Worm (Caenorhabditis elegans) whole organism, L3 larva: ENCODE measurements around the gene hap-1.

Experiments
- R02D3.7 ChIP-seq: fragments of 150-350 bp; optimal IDR thresholded peaks from 2 replicates; lab custom pipeline; 2014; ENCODE audit warnings: missing biosample characterization, missing genetic modification characterization
- ZK546.5 ChIP-seq: sonication (generic microtip); optimal IDR thresholded peaks from 2 replicates; lab custom pipeline; 2017; ENCODE audit warnings: missing biosample characterization, missing genetic modification characterization
- aly-2 ChIP-seq: fragments of 150-350 bp; optimal IDR thresholded peaks from 2 replicates; lab custom pipeline; 2014; ENCODE audit warnings: missing biosample characterization, missing genetic modification characterization
- ama-1 ChIP-seq: fragments of 150-350 bp; optimal IDR thresholded peaks from 2 replicates; lab custom pipeline; 2018
- ceh-16 ChIP-seq: sonication (generic microtip); optimal IDR thresholded peaks from 2 replicates; lab custom pipeline; 2017; ENCODE audit warnings: missing biosample characterization, missing genetic modification characterization
- ceh-28 ChIP-seq: fragments of 150-350 bp; optimal IDR thresholded peaks from 2 replicates; lab custom pipeline; 2014; ENCODE audit warnings: missing biosample characterization, missing genetic modification reagents, missing genetic modification characterization
- ceh-82 ChIP-seq: fragments of 150-350 bp; optimal IDR thresholded peaks from 2 replicates; lab custom pipeline; 2014; ENCODE audit warnings: missing biosample characterization, missing genetic modification characterization
- daf-12 ChIP-seq: fragments of 150-350 bp; optimal IDR thresholded peaks from 2 replicates; lab custom pipeline; 2014; ENCODE audit warnings: missing biosample characterization, missing genetic modification reagents, missing genetic modification characterization
- egl-27 ChIP-seq: sonication (generic microtip); optimal IDR thresholded peaks from 4 replicates; lab custom pipeline; 2017; ENCODE audit warnings: missing biosample characterization, missing genetic modification reagents, missing genetic modification characterization
- egl-5 ChIP-seq: fragments of 150-350 bp; optimal IDR thresholded peaks from 2 replicates; lab custom pipeline; 2017; ENCODE audit warnings: missing biosample characterization, missing genetic modification reagents, missing genetic modification characterization, inconsistent platforms
- elt-2 ChIP-seq: sonication (generic microtip); optimal IDR thresholded peaks from 2 replicates; lab custom pipeline; 2016; ENCODE audit warnings: missing genetic modification reagents, mild to moderate bottlenecking, missing genetic modification characterization, missing compliant biosample characterization
- elt-3 ChIP-seq, 3 experiments: fragments of 150-350 bp in 1 of 3; sonication (generic microtip) in 2 of 3; optimal IDR thresholded peaks; 2 replicates in 2 of 3; 4 replicates in 1 of 3; lab custom pipeline; 2014 to 2017; ENCODE audit warnings: missing biosample characterization in 3 of 3, missing genetic modification characterization in 3 of 3
- fkh-10 ChIP-seq: sonication (generic microtip); optimal IDR thresholded peaks from 2 replicates; lab custom pipeline; 2017; ENCODE audit warnings: missing biosample characterization, missing genetic modification reagents, missing genetic modification characterization
- fkh-2 ChIP-seq: fragments of 150-350 bp; optimal IDR thresholded peaks from 2 replicates; lab custom pipeline; 2014; ENCODE audit warnings: missing biosample characterization, missing genetic modification reagents, missing genetic modification characterization
- fos-1 ChIP-seq: fragments of 150-350 bp; optimal IDR thresholded peaks from 2 replicates; lab custom pipeline; 2014; ENCODE audit warnings: missing biosample characterization, missing genetic modification characterization
- hmg-11 ChIP-seq: sonication (generic microtip); optimal IDR thresholded peaks from 2 replicates; lab custom pipeline; 2016; ENCODE audit warnings: missing genetic modification characterization, missing compliant biosample characterization
- lin-15B ChIP-seq: fragments of 150-350 bp; optimal IDR thresholded peaks from 2 replicates; lab custom pipeline; 2014; ENCODE audit warnings: missing biosample characterization, missing genetic modification characterization
- lin-39 ChIP-seq: fragments of 150-350 bp; optimal IDR thresholded peaks from 2 replicates; lab custom pipeline; 2018; ENCODE audit warnings: missing biosample characterization, missing genetic modification reagents, missing genetic modification characterization
- lsy-12 ChIP-seq: sonication (generic microtip); optimal IDR thresholded peaks from 2 replicates; lab custom pipeline; 2016; ENCODE audit warnings: mild to moderate bottlenecking, missing genetic modification characterization, missing compliant biosample characterization
- mdl-1 ChIP-seq: fragments of 150-350 bp; optimal IDR thresholded peaks from 2 replicates; lab custom pipeline; 2014; ENCODE audit warnings: missing biosample characterization, missing genetic modification characterization
- nfya-1 ChIP-seq: sonication (generic microtip); optimal IDR thresholded peaks from 2 replicates; lab custom pipeline; 2017; ENCODE audit warnings: missing genetic modification characterization, mild to moderate bottlenecking, missing compliant biosample characterization, antibody characterized with exemption, moderate library complexity; ENCODE audit not compliant: insufficient read depth
- nhr-11 ChIP-seq: fragments of 150-350 bp; optimal IDR thresholded peaks from 2 replicates; lab custom pipeline; 2014; ENCODE audit warnings: missing biosample characterization, missing genetic modification characterization
- nhr-23 ChIP-seq: fragments of 150-350 bp; optimal IDR thresholded peaks from 2 replicates; lab custom pipeline; 2014; ENCODE audit warnings: missing biosample characterization, missing genetic modification reagents, missing genetic modification characterization
- nhr-25 ChIP-seq: sonication (generic microtip); optimal IDR thresholded peaks from 2 replicates; lab custom pipeline; 2017; ENCODE audit warnings: missing biosample characterization, missing genetic modification characterization
- nhr-43 ChIP-seq: sonication (generic microtip); optimal IDR thresholded peaks from 2 replicates; lab custom pipeline; 2016; ENCODE audit warnings: mild to moderate bottlenecking, missing genetic modification characterization, missing compliant biosample characterization; ENCODE audit not compliant: poor library complexity, severe bottlenecking
- nhr-67 ChIP-seq: fragments of 150-350 bp; optimal IDR thresholded peaks from 2 replicates; lab custom pipeline; 2014; ENCODE audit warnings: missing biosample characterization, missing genetic modification characterization
- nhr-76 ChIP-seq: fragments of 150-350 bp; sonication (generic microtip); optimal IDR thresholded peaks from 5 replicates; lab custom pipeline; 2014; ENCODE audit warnings: missing biosample characterization, missing genetic modification characterization
- nhr-77 ChIP-seq: fragments of 150-350 bp; optimal IDR thresholded peaks from 2 replicates; lab custom pipeline; 2014; ENCODE audit warnings: missing biosample characterization, missing genetic modification characterization
- pha-4 ChIP-seq: fragments of 150-350 bp; optimal IDR thresholded peaks from 2 replicates; lab custom pipeline; 2014; ENCODE audit warnings: missing biosample characterization, missing genetic modification reagents, missing genetic modification characterization
- pqm-1 ChIP-seq: fragments of 150-350 bp; optimal IDR thresholded peaks from 2 replicates; lab custom pipeline; 2017; ENCODE audit warnings: missing biosample characterization, missing genetic modification characterization, inconsistent platforms
- sea-2 ChIP-seq: fragments of 150-350 bp; sonication (generic microtip); optimal IDR thresholded peaks from 4 replicates; lab custom pipeline; 2014; ENCODE audit warnings: missing biosample characterization, missing genetic modification reagents, missing genetic modification characterization
- skn-1 ChIP-seq: fragments of 150-350 bp; optimal IDR thresholded peaks from 2 replicates; lab custom pipeline; 2014; ENCODE audit warnings: missing biosample characterization, missing genetic modification characterization
- snpc-4 ChIP-seq: fragments of 150-350 bp; optimal IDR thresholded peaks from 2 replicates; lab custom pipeline; 2014; ENCODE audit warnings: missing biosample characterization, missing genetic modification characterization
- tbx-2 ChIP-seq: sonication (generic microtip); optimal IDR thresholded peaks from 2 replicates; lab custom pipeline; 2016; ENCODE audit warnings: mild to moderate bottlenecking, missing genetic modification characterization, missing compliant biosample characterization

The hap-1 gene

ce11 chrIII:5291281-5291680 is 27.5 kb downstream of the hap-1 start:
- TF ChIP-seq elt-2 (peak; percentile 89), egl-27 (tag; lab: Kevin White, UChicago) (no peak), nhr-23 (tag; lab: Kevin White, UChicago) (no peak), ceh-16 (tag; lab: Kevin White, UChicago) (no peak), pqm-1 (tag; lab: Kevin White, UChicago) (peak; percentile 77), fos-1 (tag; lab: Kevin White, UChicago) (no peak)

- no peak for TF ChIP-seq daf-12 (tag; lab: Kevin White, UChicago)
- no peak for TF ChIP-seq fkh-2 (tag; lab: Kevin White, UChicago)
- no peak for TF ChIP-seq ZK546.5 (tag; lab: Kevin White, UChicago)
- TF ChIP-seq nhr-77 (tag; lab: Kevin White, UChicago): no peak
- TF ChIP-seq lin-39 (tag; lab: Kevin White, UChicago): no peak
- TF ChIP-seq pha-4 (tag; lab: Kevin White, UChicago): no peak
- TF ChIP-seq fos-1 (tag; lab: Kevin White, UChicago): no peak
Observed at ce11 chrIII:5294281-5294680, 30.5 kb downstream of the hap-1 start.

- TF ChIP-seq pha-4 (tag; lab: Kevin White, UChicago) (peak; percentile 47), ZK546.5 (tag; lab: Kevin White, UChicago) (no peak), lin-39 (tag; lab: Kevin White, UChicago) (peak; percentile 46), tbx-2 (peak; percentile 40), ceh-16 (tag; lab: Kevin White, UChicago) (no peak), elt-2 (peak; percentile 36), fkh-10 (no peak), ama-1 (peak; percentile 25), lin-15B (tag; lab: Kevin White, UChicago) (peak; percentile 26), nhr-76 (no peak), pqm-1 (tag; lab: Kevin White, UChicago) (peak; percentile 9), R02D3.7 (no peak), nhr-67 (tag; lab: Kevin White, UChicago) (no peak), skn-1 (tag; lab: Kevin White, UChicago) (no peak), nhr-43 (tag; lab: Kevin White, UChicago) (peak; percentile 14), nfya-1 (tag; lab: Kevin White, UChicago) (peak; percentile 53), hmg-11 (tag; lab: Kevin White, UChicago) (peak; percentile 33), sea-2 (GFP tag; lab: Kevin White, UChicago) (no peak), egl-5 (peak; percentile 6), lsy-12 (tag; lab: Kevin White, UChicago) (peak; percentile 61), mdl-1 (tag; lab: Kevin White, UChicago) (no peak)
- TF ChIP-seq, all 47 proteins: peak for 12
Observed at ce11 chrIII:5294867-5295266, 31.1 kb downstream of the hap-1 start.

ce11 chrIII:5301786-5302268 is 38.1 kb downstream of the hap-1 start, which contains the start of the genes T15B12.2 and F52C9.5:
Gene T15B12.2, minus strand, starts transcription at chrIII:5301886.
Gene F52C9.5, plus strand, starts transcription at chrIII:5302218.
- TF ChIP-seq fkh-10: no peak
- TF ChIP-seq elt-3 (tag; optimal IDR thresholded peaks at IDR 0.05; lab: Kevin White, UChicago): no peak
- TF ChIP-seq nhr-67 (tag; lab: Kevin White, UChicago): no peak
- TF ChIP-seq lin-39 (tag; lab: Kevin White, UChicago): no peak
- no peak for TF ChIP-seq snpc-4 (tag; lab: Kevin White, UChicago)
- no peak for TF ChIP-seq ceh-16 (tag; lab: Kevin White, UChicago)
- TF ChIP-seq egl-5: no peak
- no peak for TF ChIP-seq R02D3.7
- no peak for TF ChIP-seq ceh-28
- TF ChIP-seq aly-2 (tag; lab: Kevin White, UChicago): no peak
- no peak for TF ChIP-seq elt-2
- TF ChIP-seq lsy-12 (tag; lab: Kevin White, UChicago): no peak
- TF ChIP-seq tbx-2: no peak
- no peak for TF ChIP-seq nhr-11 (tag; lab: Kevin White, UChicago)
- no peak for TF ChIP-seq lin-15B (tag; lab: Kevin White, UChicago)
- no peak for TF ChIP-seq nhr-76
- TF ChIP-seq ZK546.5 (tag; lab: Kevin White, UChicago): no peak
- no peak for TF ChIP-seq ceh-82 (tag; lab: Kevin White, UChicago)
- TF ChIP-seq nhr-25 (tag; lab: Kevin White, UChicago): no peak
